Worm (Caenorhabditis elegans) whole organism, midembryonic: ENCODE data around the gene C25E10.8.

Experiments
- T22C8.4 ChIP-seq: fragments of 200-800 bp; sonication (Bioruptor generic); IDR thresholded peaks from 2 replicates; pipeline ENCODE4 v1.3.6; 2022; ENCODE audit warnings: missing genetic modification characterization, missing compliant biosample characterization
- cog-1 ChIP-seq: sonication (generic microtip); optimal IDR thresholded peaks from 2 replicates; lab custom pipeline; 2016; ENCODE audit warnings: missing genetic modification characterization, missing compliant biosample characterization
- flt-1 ChIP-seq: fragments of 200-800 bp; sonication (Bioruptor generic); IDR thresholded peaks from 2 replicates; pipeline ENCODE4 v1.3.6; 2022; ENCODE audit warnings: missing genetic modification characterization, missing compliant biosample characterization
- klf-2 ChIP-seq: fragments of 200-800 bp; sonication (Bioruptor generic); conservative IDR thresholded peaks from 2 replicates; pipeline ENCODE4 v1.3.6; 2022; ENCODE audit warnings: missing genetic modification reagents, missing genetic modification characterization, missing compliant biosample characterization
- med-1 ChIP-seq: sonication (generic microtip); optimal IDR thresholded peaks from 2 replicates; lab custom pipeline; 2017; ENCODE audit warnings: missing genetic modification characterization, mild to moderate bottlenecking, missing compliant biosample characterization, antibody characterized with exemption, missing genetic modification reagents; ENCODE audit not compliant: insufficient read depth
- ref-1 ChIP-seq: fragments of 200-800 bp; sonication (Bioruptor generic); conservative IDR thresholded peaks from 2 replicates; pipeline ENCODE4 v1.3.6; 2022; ENCODE audit warnings: missing genetic modification reagents, missing genetic modification characterization, missing compliant biosample characterization
- tab-1 ChIP-seq: fragments of 200-800 bp; sonication (Bioruptor generic); IDR thresholded peaks from 2 replicates; pipeline ENCODE4 v1.3.6; 2022; ENCODE audit warnings: missing genetic modification characterization, missing compliant biosample characterization
- ztf-23 ChIP-seq: fragments of 200-800 bp; sonication (Bioruptor generic); IDR thresholded peaks from 2 replicates; pipeline ENCODE4 v1.3.6; 2022; ENCODE audit warnings: missing genetic modification reagents, missing genetic modification characterization, missing compliant biosample characterization
- ztf-29 ChIP-seq: fragments of 200-800 bp; sonication (Bioruptor generic); IDR thresholded peaks from 2 replicates; pipeline ENCODE4 v1.3.6; 2022; ENCODE audit warnings: missing genetic modification reagents, missing genetic modification characterization, missing compliant biosample characterization

Gene C25E10.8

ce11 chrV:9058627-9059026 is 4.8 kb upstream of the C25E10.8 start, which contains the start of gene C25E10.11:
Gene C25E10.11 (minus strand): TSS chrV:9058727.
- TF ChIP-seq ztf-29 (GFP tag; lab: Robert Waterston, UW) (no peak), flt-1 (GFP tag; lab: Robert Waterston, UW) (no peak), ztf-23 (no peak), klf-2 (no peak), tab-1 (GFP tag; lab: Robert Waterston, UW) (no peak), T22C8.4 (GFP tag; lab: Robert Waterston, UW) (no peak), ref-1 (GFP tag; lab: Robert Waterston, UW) (no peak), cog-1 (tag; lab: Kevin White, UChicago) (no peak), med-1 (GFP tag; lab: Kevin White, UChicago) (no peak)

DNA sequence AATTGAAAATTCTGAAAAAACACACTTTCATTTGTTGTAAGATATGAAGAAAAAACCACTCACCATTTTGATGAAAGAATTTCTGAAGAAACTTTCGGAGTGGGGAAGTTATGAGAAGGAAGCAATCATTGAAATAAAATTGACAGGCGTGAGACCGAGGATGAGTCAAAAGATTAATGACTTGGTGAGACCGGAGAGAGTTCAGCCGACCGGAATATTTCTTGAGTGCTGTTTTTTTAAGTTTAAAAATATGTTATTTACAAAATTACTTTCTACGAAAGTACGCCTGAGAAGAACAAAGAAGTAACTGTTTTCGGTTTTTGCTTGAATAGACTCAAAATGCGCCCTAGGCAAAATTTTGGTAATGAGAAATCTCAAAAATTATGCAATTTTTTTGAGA is 2.4 kb upstream of the C25E10.8 start, which contains the start of gene C25E10.10:
Gene C25E10.10, minus strand, starts transcription at position 101 of the 400 bp plus-strand sequence.
- TF ChIP-seq cog-1 (tag; lab: Kevin White, UChicago) (no peak), ztf-29 (GFP tag; lab: Robert Waterston, UW) (no peak), med-1 (GFP tag; lab: Kevin White, UChicago) (no peak), ztf-23 (no peak), flt-1 (GFP tag; lab: Robert Waterston, UW) (no peak), ref-1 (GFP tag; lab: Robert Waterston, UW) (no peak), tab-1 (GFP tag; lab: Robert Waterston, UW) (no peak), klf-2 (no peak), T22C8.4 (GFP tag; lab: Robert Waterston, UW) (no peak)

DNA sequence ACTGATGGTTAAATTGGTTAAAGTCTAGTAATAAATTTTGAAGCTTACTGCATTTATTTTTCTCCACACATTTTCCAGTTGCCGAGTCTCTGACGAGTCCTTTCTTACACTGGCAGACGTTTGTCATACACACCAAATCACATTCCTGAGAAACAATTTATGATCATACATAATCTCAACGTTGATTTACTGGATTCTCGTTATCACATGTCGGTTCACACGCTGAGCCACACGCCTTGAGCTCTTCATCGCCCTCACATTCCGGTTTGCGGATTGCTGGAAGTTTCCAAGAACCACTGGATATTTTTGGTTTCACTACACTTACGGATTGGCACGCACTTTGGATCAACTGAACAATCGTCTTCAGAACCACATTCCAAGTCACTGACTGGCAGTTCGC is 1.8 kb upstream of the C25E10.8 start:
- TF ChIP-seq klf-2 = no peak
- no peak for TF ChIP-seq tab-1 (GFP tag; lab: Robert Waterston, UW)
- no peak for TF ChIP-seq cog-1 (tag; lab: Kevin White, UChicago)
- no peak for TF ChIP-seq flt-1 (GFP tag; lab: Robert Waterston, UW)
- TF ChIP-seq ztf-23 = no peak
- no peak for TF ChIP-seq T22C8.4 (GFP tag; lab: Robert Waterston, UW)
- TF ChIP-seq med-1 (GFP tag; lab: Kevin White, UChicago) = no peak
- no peak for TF ChIP-seq ref-1 (GFP tag; lab: Robert Waterston, UW)
- no peak for TF ChIP-seq ztf-29 (GFP tag; lab: Robert Waterston, UW)

DNA sequence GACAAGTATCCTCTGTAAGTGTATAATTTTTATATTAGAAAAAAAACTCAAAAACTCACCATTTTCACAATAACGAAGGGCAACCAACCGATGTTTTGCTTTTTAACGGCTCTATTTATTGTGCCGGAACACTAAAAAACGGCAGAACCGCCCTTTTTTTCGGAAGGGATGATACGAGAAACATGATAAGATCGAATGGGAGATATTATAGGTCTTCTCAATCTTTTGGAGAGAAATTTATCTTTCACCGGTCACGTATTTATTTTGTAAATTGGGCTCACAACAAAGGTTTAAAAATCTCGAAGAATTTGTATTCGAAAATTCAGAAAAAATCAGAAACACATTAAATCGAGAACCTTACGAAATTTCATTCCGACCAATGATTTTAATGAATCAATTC is 902 bp upstream of the C25E10.8 start, which contains the start of gene swm-1:
Gene swm-1, minus strand, starts transcription at position 101 of the 400 bp plus-strand sequence.
- TF ChIP-seq cog-1 (tag; lab: Kevin White, UChicago) (no peak), klf-2 (no peak), T22C8.4 (GFP tag; lab: Robert Waterston, UW) (no peak)

DNA sequence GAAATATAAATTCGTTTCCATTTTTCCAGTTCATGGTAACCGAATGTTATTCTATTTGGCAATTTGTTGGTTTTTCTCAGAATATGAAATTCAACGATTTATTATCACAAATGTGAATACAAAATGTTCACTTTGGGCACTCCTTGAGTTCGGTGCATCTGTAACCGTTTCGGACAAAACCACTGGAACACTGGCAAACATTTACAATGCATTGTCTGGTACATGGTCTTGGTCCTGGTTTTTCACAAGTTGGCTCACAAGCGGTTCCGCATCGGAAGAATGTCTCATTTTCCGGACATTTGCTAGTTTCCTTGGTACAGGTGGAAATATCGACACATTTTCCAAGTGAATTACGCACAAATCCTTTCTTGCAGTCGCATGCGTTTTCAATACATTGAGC is 634 bp downstream of the C25E10.8 start:
- TF ChIP-seq ztf-29 (GFP tag; lab: Robert Waterston, UW) (no peak), tab-1 (GFP tag; lab: Robert Waterston, UW) (no peak), cog-1 (tag; lab: Kevin White, UChicago) (no peak), flt-1 (GFP tag; lab: Robert Waterston, UW) (no peak), T22C8.4 (GFP tag; lab: Robert Waterston, UW) (no peak), ref-1 (GFP tag; lab: Robert Waterston, UW) (no peak), med-1 (GFP tag; lab: Kevin White, UChicago) (no peak), klf-2 (no peak), ztf-23 (no peak)

DNA sequence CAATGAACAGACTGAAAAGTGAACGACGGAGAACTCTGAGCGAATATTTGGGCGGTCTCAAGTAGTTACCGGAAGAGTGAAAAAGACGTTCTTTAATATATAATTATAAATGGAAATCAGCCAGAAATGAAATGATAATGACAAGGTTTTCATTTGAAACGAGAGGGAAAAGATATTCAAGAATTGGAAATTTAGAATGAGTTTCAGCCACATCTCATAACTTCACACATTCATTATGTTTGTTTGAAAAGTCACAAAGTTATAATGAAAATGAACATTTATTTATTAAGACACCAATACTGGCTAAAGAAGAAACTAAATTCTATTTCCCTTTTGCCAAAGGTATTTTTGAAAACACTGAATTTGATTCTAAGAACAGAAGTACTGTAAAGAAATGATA is 2.8 kb downstream of the C25E10.8 start, which contains the start of gene C25E10.7:
Gene C25E10.7, minus strand, starts transcription at position 101 of the 400 bp plus-strand sequence.
- TF ChIP-seq ztf-29 (GFP tag; lab: Robert Waterston, UW) (no peak), ref-1 (GFP tag; lab: Robert Waterston, UW) (no peak), cog-1 (tag; lab: Kevin White, UChicago) (no peak), med-1 (GFP tag; lab: Kevin White, UChicago) (no peak), ztf-23 (no peak), tab-1 (GFP tag; lab: Robert Waterston, UW) (no peak), T22C8.4 (GFP tag; lab: Robert Waterston, UW) (no peak), flt-1 (GFP tag; lab: Robert Waterston, UW) (no peak), klf-2 (no peak)

DNA sequence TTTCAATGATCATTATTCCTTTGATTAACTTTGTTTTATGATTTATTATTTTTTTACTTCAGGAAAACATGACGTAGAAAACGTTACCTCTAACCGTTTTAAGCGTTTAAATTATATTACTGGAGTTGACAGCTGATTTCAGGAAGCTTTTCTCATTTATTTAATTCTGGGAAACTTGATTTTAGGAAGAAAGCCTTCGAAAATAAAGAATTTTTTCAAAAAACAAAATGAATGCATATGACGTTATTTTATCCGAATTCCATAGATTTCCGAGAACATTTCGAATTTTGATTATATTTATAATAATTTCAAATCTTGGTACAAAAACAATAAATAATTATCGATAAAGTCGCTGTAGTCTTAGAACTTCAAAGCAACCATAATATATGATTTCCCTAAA is 4.6 kb downstream of the C25E10.8 start:
- TF ChIP-seq ref-1 (GFP tag; lab: Robert Waterston, UW) (no peak), T22C8.4 (GFP tag; lab: Robert Waterston, UW) (no peak), tab-1 (GFP tag; lab: Robert Waterston, UW) (no peak), ztf-29 (GFP tag; lab: Robert Waterston, UW) (no peak), flt-1 (GFP tag; lab: Robert Waterston, UW) (no peak), cog-1 (tag; lab: Kevin White, UChicago) (no peak), ztf-23 (no peak), med-1 (GFP tag; lab: Kevin White, UChicago) (no peak), klf-2 (no peak)

- TF ChIP-seq flt-1 (GFP tag; lab: Robert Waterston, UW) = no peak
- no peak for TF ChIP-seq ztf-23
Measured at ce11 chrV:9047555-9048049, 6.3 kb downstream of the C25E10.8 start, which contains the start of gene C25E10.17. Gene C25E10.17 (minus strand): TSS chrV:9047605.

ce11 chrV:9044871-9045270 is 9.0 kb downstream of the C25E10.8 start, which contains the start of gene nhr-30:
Gene nhr-30 (plus strand): TSS chrV:9045171.
- TF ChIP-seq cog-1 (tag; lab: Kevin White, UChicago) (no peak), ref-1 (GFP tag; lab: Robert Waterston, UW) (no peak), ztf-23 (no peak), flt-1 (GFP tag; lab: Robert Waterston, UW) (no peak), T22C8.4 (GFP tag; lab: Robert Waterston, UW) (no peak), tab-1 (GFP tag; lab: Robert Waterston, UW) (no peak), med-1 (GFP tag; lab: Kevin White, UChicago) (no peak), ztf-29 (GFP tag; lab: Robert Waterston, UW) (no peak), klf-2 (no peak)
